Worm (Caenorhabditis elegans) whole organism, late embryonic: Measurements from ENCODE around the gene ifas-2.

ENCODE experiments used
- C08G9.2 ChIP-seq: sonication (generic microtip); optimal IDR thresholded peaks from 2 replicates; lab custom pipeline; 2016; ENCODE audit warnings: mild to moderate bottlenecking, missing genetic modification characterization, moderate library complexity, missing compliant biosample characterization
- C38D4.7 ChIP-seq: fragments of 200-800 bp; sonication (Bioruptor generic); optimal IDR thresholded peaks from 2 replicates; lab custom pipeline; 2018; ENCODE audit warnings: mild to moderate bottlenecking, missing genetic modification characterization, moderate library complexity, missing compliant biosample characterization
- F13H6.1 ChIP-seq: sonication (generic microtip); optimal IDR thresholded peaks from 2 replicates; lab custom pipeline; 2016; ENCODE audit warnings: missing genetic modification characterization, missing compliant biosample characterization
- K02D7.2 ChIP-seq: sonication (generic microtip); optimal IDR thresholded peaks from 2 replicates; lab custom pipeline; 2017; ENCODE audit warnings: mild to moderate bottlenecking, missing genetic modification characterization, missing compliant biosample characterization
- K09A11.1 ChIP-seq: sonication (generic microtip); optimal IDR thresholded peaks from 2 replicates; lab custom pipeline; 2017; ENCODE audit warnings: antibody characterized with exemption, mild to moderate bottlenecking, missing genetic modification characterization, missing compliant biosample characterization; ENCODE audit not compliant: insufficient read depth
- ceh-19 ChIP-seq: fragments of 200-800 bp; sonication (Bioruptor generic); optimal IDR thresholded peaks from 2 replicates; lab custom pipeline; 2018; ENCODE audit warnings: mild to moderate bottlenecking, missing genetic modification characterization, missing compliant biosample characterization
- ceh-22 ChIP-seq: sonication (generic microtip); optimal IDR thresholded peaks from 2 replicates; lab custom pipeline; 2017; ENCODE audit warnings: missing biosample characterization, missing genetic modification characterization
- ceh-24 ChIP-seq: sonication (generic microtip); optimal IDR thresholded peaks from 2 replicates; lab custom pipeline; 2016; ENCODE audit warnings: mild to moderate bottlenecking, missing genetic modification characterization, missing compliant biosample characterization
- ceh-31 ChIP-seq: sonication (generic microtip); optimal IDR thresholded peaks from 2 replicates; lab custom pipeline; 2016; ENCODE audit warnings: missing genetic modification characterization, missing compliant biosample characterization
- ceh-45 ChIP-seq: fragments of 200-800 bp; sonication (Bioruptor generic); IDR thresholded peaks from 2 replicates; pipeline ENCODE4 v1.3.6; 2022; ENCODE audit warnings: missing genetic modification reagents, missing genetic modification characterization, missing compliant biosample characterization
- ceh-48 ChIP-seq: sonication (generic microtip); optimal IDR thresholded peaks from 2 replicates; lab custom pipeline; 2016; ENCODE audit warnings: missing genetic modification characterization, inconsistent platforms, missing compliant biosample characterization
- ceh-6 ChIP-seq: fragments of 200-800 bp; sonication (Bioruptor generic); optimal IDR thresholded peaks from 2 replicates; lab custom pipeline; 2018; ENCODE audit warnings: mild to moderate bottlenecking, missing genetic modification characterization, missing compliant biosample characterization
- dmd-4 ChIP-seq: sonication (generic microtip); optimal IDR thresholded peaks from 2 replicates; lab custom pipeline; 2016; ENCODE audit warnings: borderline replicate concordance, missing genetic modification characterization, missing compliant biosample characterization
- dve-1 ChIP-seq: sonication (generic microtip); optimal IDR thresholded peaks from 2 replicates; lab custom pipeline; 2017; ENCODE audit warnings: antibody characterized with exemption, mild to moderate bottlenecking, missing genetic modification characterization, missing compliant biosample characterization
- elt-2 ChIP-seq: sonication (generic microtip); optimal IDR thresholded peaks from 2 replicates; lab custom pipeline; 2016; ENCODE audit warnings: missing genetic modification reagents, missing genetic modification characterization, missing compliant biosample characterization
- gmeb-2 ChIP-seq: sonication (generic microtip); optimal IDR thresholded peaks from 2 replicates; lab custom pipeline; 2016; ENCODE audit warnings: missing genetic modification characterization, inconsistent platforms, missing compliant biosample characterization
- hlh-13 ChIP-seq: fragments of 200-800 bp; sonication (Bioruptor generic); optimal IDR thresholded peaks from 2 replicates; lab custom pipeline; 2018; ENCODE audit warnings: mild to moderate bottlenecking, missing genetic modification characterization, missing compliant biosample characterization
- hlh-8 ChIP-seq: sonication (generic microtip); optimal IDR thresholded peaks from 2 replicates; lab custom pipeline; 2016; ENCODE audit warnings: missing genotype, missing genetic modification characterization, missing compliant biosample characterization
- lim-6 ChIP-seq: sonication (generic microtip); optimal IDR thresholded peaks from 2 replicates; lab custom pipeline; 2016; ENCODE audit warnings: missing genetic modification characterization, missing compliant biosample characterization
- madf-2 ChIP-seq: sonication (generic microtip); optimal IDR thresholded peaks from 2 replicates; lab custom pipeline; 2017; ENCODE audit warnings: missing genetic modification characterization, missing compliant biosample characterization
- nfya-1 ChIP-seq: sonication (generic microtip); optimal IDR thresholded peaks from 2 replicates; lab custom pipeline; 2017; ENCODE audit warnings: missing genetic modification characterization, mild to moderate bottlenecking, missing compliant biosample characterization, antibody characterized with exemption, moderate library complexity
- nhr-232 ChIP-seq: sonication (generic microtip); optimal IDR thresholded peaks from 2 replicates; lab custom pipeline; 2016; ENCODE audit warnings: missing genetic modification characterization, missing compliant biosample characterization
- odd-2 ChIP-seq: sonication (generic microtip); optimal IDR thresholded peaks from 2 replicates; lab custom pipeline; 2017; ENCODE audit warnings: antibody characterized with exemption, mild to moderate bottlenecking, missing genetic modification characterization, missing compliant biosample characterization
- pag-3 ChIP-seq: sonication (generic microtip); optimal IDR thresholded peaks from 2 replicates; lab custom pipeline; 2016; ENCODE audit warnings: missing compliant biosample characterization, missing genetic modification characterization, borderline replicate concordance
- pha-2 ChIP-seq: sonication (generic microtip); optimal IDR thresholded peaks from 2 replicates; lab custom pipeline; 2017; ENCODE audit warnings: mild to moderate bottlenecking, missing genetic modification characterization, missing compliant biosample characterization
- pros-1 ChIP-seq: fragments of 150-350 bp; optimal IDR thresholded peaks from 2 replicates; lab custom pipeline; 2014; ENCODE audit warnings: missing biosample characterization, missing genetic modification reagents, missing genetic modification characterization
- sdc-2 ChIP-seq: sonication (generic microtip); optimal IDR thresholded peaks from 2 replicates; lab custom pipeline; 2016; ENCODE audit warnings: missing genotype, missing genetic modification characterization, missing compliant biosample characterization
- sox-2 ChIP-seq: fragments of 200-800 bp; sonication (Bioruptor generic); IDR thresholded peaks from 2 replicates; pipeline ENCODE4 v1.3.6; 2022; ENCODE audit warnings: missing genetic modification reagents, missing genetic modification characterization, missing compliant biosample characterization
- syd-9 ChIP-seq: sonication (generic microtip); optimal IDR thresholded peaks from 2 replicates; lab custom pipeline; 2016; ENCODE audit warnings: mild to moderate bottlenecking, missing genetic modification characterization, moderate library complexity, missing compliant biosample characterization
- tbx-7 ChIP-seq: sonication (generic microtip); optimal IDR thresholded peaks from 2 replicates; lab custom pipeline; 2016; ENCODE audit warnings: missing genotype, missing genetic modification characterization, missing compliant biosample characterization
- unc-3 ChIP-seq, 2 experiments: fragments of 200-800 bp in 1 of 2; sonication (Bioruptor generic) in 1 of 2; sonication (generic microtip) in 1 of 2; conservative IDR thresholded peaks in 1 of 2; optimal IDR thresholded peaks in 1 of 2; 2 replicates each; pipeline versions ENCODE4 v1.3.6 to Lab custom; 2016 to 2022; ENCODE audit warnings: missing compliant biosample characterization in 2 of 2, missing genetic modification characterization in 2 of 2, missing genetic modification reagents in 1 of 2
- unc-86 ChIP-seq: sonication (generic microtip); optimal IDR thresholded peaks from 2 replicates; lab custom pipeline; 2016; ENCODE audit warnings: missing genetic modification characterization, missing compliant biosample characterization
- ztf-16 ChIP-seq: sonication (generic microtip); optimal IDR thresholded peaks from 2 replicates; lab custom pipeline; 2017; ENCODE audit warnings: missing genetic modification characterization, missing compliant biosample characterization

The ifas-2 gene

ce11 chrV:16916079-16916478 is 27.4 kb upstream of the ifas-2 start, which contains the start of gene F09C6.10:
TSS of gene F09C6.10 (minus strand) at chrV:16916179.
- TF ChIP-seq unc-3 (GFP tag; conservative IDR thresholded peaks at IDR 0.05; lab: Robert Waterston, UW): no peak
- no peak for TF ChIP-seq unc-3 (tag; optimal IDR thresholded peaks at IDR 0.05; lab: Kevin White, UChicago)
- TF ChIP-seq dmd-4 (tag; lab: Kevin White, UChicago): no peak
- no peak for TF ChIP-seq syd-9
- TF ChIP-seq C08G9.2 (tag; lab: Kevin White, UChicago): no peak
- no peak for TF ChIP-seq nhr-232 (tag; lab: Kevin White, UChicago)
- no peak for TF ChIP-seq pros-1 (tag; lab: Kevin White, UChicago)
- no peak for TF ChIP-seq ztf-16 (tag; lab: Kevin White, UChicago)
- no peak for TF ChIP-seq ceh-6
- no peak for TF ChIP-seq odd-2
- no peak for TF ChIP-seq ceh-48 (tag; lab: Kevin White, UChicago)
- no peak for TF ChIP-seq K02D7.2
- TF ChIP-seq tbx-7 (tag; lab: Kevin White, UChicago): no peak
- TF ChIP-seq sdc-2 (tag; lab: Kevin White, UChicago): no peak
- no peak for TF ChIP-seq ceh-24
- TF ChIP-seq ceh-19 (GFP tag; lab: Kevin White, UChicago): no peak
- no peak for TF ChIP-seq ceh-22 (tag; lab: Kevin White, UChicago)
- TF ChIP-seq K09A11.1 (tag; lab: Kevin White, UChicago): no peak
- TF ChIP-seq F13H6.1 (tag; lab: Kevin White, UChicago): no peak

ce11 chrV:16911934-16912333 is 23.2 kb upstream of the ifas-2 start, which contains the start of gene nhr-116:
TSS of gene nhr-116 (plus strand) at chrV:16912234.
- TF ChIP-seq nfya-1: no peak
- no peak for TF ChIP-seq odd-2
- no peak for TF ChIP-seq sox-2 (GFP tag; lab: Robert Waterston, UW)
- no peak for TF ChIP-seq ceh-31 (tag; lab: Kevin White, UChicago)
- TF ChIP-seq madf-2 (tag; lab: Kevin White, UChicago): no peak
- TF ChIP-seq C38D4.7: no peak
- TF ChIP-seq pros-1 (tag; lab: Kevin White, UChicago): no peak
- TF ChIP-seq elt-2: no peak
- no peak for TF ChIP-seq ceh-45 (GFP tag; lab: Robert Waterston, UW)

- TF ChIP-seq elt-2: peak; percentile 14
- TF ChIP-seq syd-9: no peak
- TF ChIP-seq, all 69 proteins: peak for 1
Observed at ce11 chrV:16911294-16911693, 22.6 kb upstream of the ifas-2 start.

ce11 chrV:16910864-16911263 is 22.2 kb upstream of the ifas-2 start:
- no peak for TF ChIP-seq pha-2 (tag; lab: Kevin White, UChicago)
- no peak for TF ChIP-seq ztf-16 (tag; lab: Kevin White, UChicago)
- TF ChIP-seq gmeb-2 (tag; lab: Kevin White, UChicago): no peak
- no peak for TF ChIP-seq sdc-2 (tag; lab: Kevin White, UChicago)
- no peak for TF ChIP-seq hlh-8 (tag; lab: Kevin White, UChicago)
- no peak for TF ChIP-seq C38D4.7

- TF ChIP-seq tbx-7 (tag; lab: Kevin White, UChicago): no peak
- TF ChIP-seq pag-3 (tag; lab: Kevin White, UChicago): no peak
- TF ChIP-seq sdc-2 (tag; lab: Kevin White, UChicago): no peak
- no peak for TF ChIP-seq ceh-45 (GFP tag; lab: Robert Waterston, UW)
- TF ChIP-seq, all 69 proteins: peak for 0
Observed at ce11 chrV:16909871-16910270, 21.2 kb upstream of the ifas-2 start, which contains the start of gene F09C6.16. TSS of gene F09C6.16 (minus strand) at chrV:16909971.

ce11 chrV:16904612-16905011 is 15.9 kb upstream of the ifas-2 start, which contains the start of gene nhr-262:
TSS of gene nhr-262 (plus strand) at chrV:16904912.
- TF ChIP-seq dve-1 (tag; lab: Kevin White, UChicago): no peak
- TF ChIP-seq sdc-2 (tag; lab: Kevin White, UChicago): no peak
- TF ChIP-seq unc-86 (tag; lab: Kevin White, UChicago): no peak
- TF ChIP-seq lim-6 (tag; lab: Kevin White, UChicago): no peak
- no peak for TF ChIP-seq hlh-13 (GFP tag; lab: Kevin White, UChicago)
